Worm (Caenorhabditis elegans) whole organism, midembryonic: ENCODE data around the gene srh-240.

Experiments used
- cog-1 ChIP-seq: sonication (generic microtip); optimal IDR thresholded peaks from 2 replicates; lab custom pipeline; 2016; ENCODE audit warnings: missing genetic modification characterization, missing compliant biosample characterization
- flt-1 ChIP-seq: fragments of 200-800 bp; sonication (Bioruptor generic); IDR thresholded peaks from 2 replicates; pipeline ENCODE4 v1.3.6; 2022; ENCODE audit warnings: missing genetic modification characterization, missing compliant biosample characterization

DNA sequence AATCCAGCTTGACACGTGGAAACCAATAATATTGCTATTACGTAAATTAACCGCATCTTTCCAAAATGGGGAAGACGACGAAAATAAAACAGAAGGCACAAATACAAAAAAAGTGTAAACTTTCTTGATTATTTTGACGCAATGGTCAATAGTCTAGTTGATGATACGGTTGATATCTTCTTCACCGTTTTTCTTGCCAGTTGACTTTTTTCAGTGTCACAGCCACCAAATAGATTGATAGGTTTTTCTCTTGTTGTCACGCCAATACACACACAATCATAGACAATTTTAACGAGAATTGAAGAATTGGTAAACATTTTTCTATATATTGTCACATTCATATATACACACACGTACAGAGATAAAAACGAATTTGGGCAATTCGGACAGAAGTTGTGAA, 44.5 kb downstream of the srh-240 start, which contains the start of gene zmp-3:
- no peak for TF ChIP-seq flt-1 (GFP tag; lab: Robert Waterston, UW)
- no peak for TF ChIP-seq cog-1 (tag; lab: Kevin White, UChicago)
